Fruit fly (Drosophila melanogaster) whole organism, pupa: Measurements from ENCODE around the gene CG6508.

ENCODE experiments used
- CG32121 ChIP-seq: fragments of 200-800 bp; sonication (Bioruptor generic); IDR thresholded peaks from 2 replicates; pipeline ENCODE4 v1.3.6; 2022; ENCODE audit warnings: missing biosample characterization, missing genetic modification characterization
- Snoo ChIP-seq: fragments of 200-800 bp; sonication (Bioruptor generic); optimal IDR thresholded peaks from 3 replicates; lab custom pipeline; 2017; ENCODE audit warnings: missing biosample characterization, mild to moderate bottlenecking, missing genetic modification characterization, inconsistent platforms

dm6 chr2L:10858064-10859047, 39.4 kb downstream of the CG6508 start, which contains the start of the genes aurB and Stam:
- TF ChIP-seq CG32121 (peak; percentile 48; the same call in 1 of the 2 replicates), Snoo (tag; lab: Kevin White, UChicago) (peak; percentile 5)
